Fruit fly (Drosophila melanogaster) whole organism, wandering third instar larva: ENCODE measurements around the gene CG31697.

Experiments
- CG9705 ChIP-seq: fragments of 200-800 bp; sonication (Bioruptor generic); optimal IDR thresholded peaks from 2 replicates; lab custom pipeline; 2018; ENCODE audit warnings: missing biosample characterization, mild to moderate bottlenecking, missing genetic modification characterization
- CrebA ChIP-seq: fragments of 200-800 bp; sonication (Bioruptor generic); optimal IDR thresholded peaks from 2 replicates; lab custom pipeline; 2016; ENCODE audit warnings: missing biosample characterization, mild to moderate bottlenecking, missing genetic modification characterization, borderline replicate concordance
- Hr78 ChIP-seq: fragments of >200 bp; optimal IDR thresholded peaks from 2 replicates; lab custom pipeline; 2017; ENCODE audit warnings: missing biosample characterization, missing genetic modification characterization
- Myc ChIP-seq: fragments of >200 bp; optimal IDR thresholded peaks from 2 replicates; lab custom pipeline; 2017
- brk ChIP-seq: fragments of 200-800 bp; sonication (Bioruptor generic); optimal IDR thresholded peaks from 2 replicates; lab custom pipeline; 2016; ENCODE audit warnings: missing biosample characterization, mild to moderate bottlenecking, missing genetic modification characterization
- ey ChIP-seq: fragments of 200-800 bp; sonication (Bioruptor generic); optimal IDR thresholded peaks from 2 replicates; lab custom pipeline; 2016; ENCODE audit warnings: missing biosample characterization, missing genetic modification characterization
- h ChIP-seq: fragments of 200-800 bp; sonication (Bioruptor generic); optimal IDR thresholded peaks from 3 replicates; lab custom pipeline; 2016; ENCODE audit warnings: missing biosample characterization, mild to moderate bottlenecking, missing genetic modification characterization
- lola ChIP-seq: fragments of >200 bp; optimal IDR thresholded peaks from 2 replicates; lab custom pipeline; 2017; ENCODE audit warnings: missing biosample characterization, missing genetic modification characterization
- psq ChIP-seq: fragments of 200-800 bp; sonication (Bioruptor generic); optimal IDR thresholded peaks from 3 replicates; lab custom pipeline; 2017; ENCODE audit warnings: missing biosample characterization, mild to moderate bottlenecking, missing genetic modification characterization, moderate library complexity
- sage ChIP-seq: fragments of 200-800 bp; sonication (Bioruptor generic); optimal IDR thresholded peaks from 2 replicates; lab custom pipeline; 2016; ENCODE audit warnings: missing biosample characterization, mild to moderate bottlenecking, missing genetic modification characterization
- sv ChIP-seq: fragments of 200-800 bp; sonication (Bioruptor generic); optimal IDR thresholded peaks from 3 replicates; lab custom pipeline; 2016; ENCODE audit warnings: missing biosample characterization, missing genetic modification characterization
- tai ChIP-seq: sonication (Bioruptor generic); optimal IDR thresholded peaks from 2 replicates; lab custom pipeline; 2016; ENCODE audit warnings: missing biosample characterization, missing genetic modification characterization
- usp ChIP-seq: fragments of >200 bp; optimal IDR thresholded peaks from 2 replicates; lab custom pipeline; 2017; ENCODE audit warnings: missing biosample characterization, missing genetic modification characterization

dm6 chr2L:19548158-19548557 is 12.9 kb downstream of the CG31697 start, which contains the start of gene Tep4:
- no peak for TF ChIP-seq CrebA (GFP tag; lab: Kevin White, UChicago)
- no peak for TF ChIP-seq usp (GFP tag; lab: Kevin White, UChicago)
- TF ChIP-seq Hr78: no peak
- no peak for TF ChIP-seq brk (GFP tag; lab: Kevin White, UChicago)
- no peak for TF ChIP-seq Myc (lab: Kevin White, UChicago)
- TF ChIP-seq CG9705: no peak
- TF ChIP-seq tai (GFP tag; lab: Kevin White, UChicago): no peak
- no peak for TF ChIP-seq h (GFP tag; lab: Kevin White, UChicago)
- no peak for TF ChIP-seq ey (GFP tag; lab: Kevin White, UChicago)
- TF ChIP-seq lola (GFP tag; lab: Kevin White, UChicago): no peak
- TF ChIP-seq sv (GFP tag; lab: Kevin White, UChicago): no peak
- no peak for TF ChIP-seq psq (GFP tag; lab: Kevin White, UChicago)
- TF ChIP-seq sage (GFP tag; lab: Kevin White, UChicago): no peak
